Fruit fly (Drosophila melanogaster): Measurements from ENCODE around the gene Dhrs4.

Gene Dhrs4

dm6 chr3L:5182255-5182993, 41.0 kb upstream of the Dhrs4 start (continued):
- TF ChIP-seq az2 (GFP tag; optimal IDR thresholded peaks at IDR 0.05): peak; percentile 15
- no peak for TF ChIP-seq CG7963 (GFP tag; IDR thresholded peaks at IDR 0.05; ENCODE audit: partially characterized antibody)
- no peak for TF ChIP-seq amos (GFP tag; IDR thresholded peaks at IDR 0.05; ENCODE audit: partially characterized antibody)
- TF ChIP-seq CG18599 (GFP tag; optimal IDR thresholded peaks at IDR 0.05): peak; percentile 80
- TF ChIP-seq insv (GFP tag; optimal IDR thresholded peaks at IDR 0.05): no peak
- TF ChIP-seq so (GFP tag; IDR thresholded peaks at IDR 0.05): peak; percentile 41; the same call in 1 of the 3 replicates
- no peak for TF ChIP-seq CG4360 (GFP tag; IDR thresholded peaks at IDR 0.05)
- TF ChIP-seq Atf3 (GFP tag; optimal IDR thresholded peaks at IDR 0.05): peak; percentile 20
- TF ChIP-seq CG7928 (GFP tag; optimal IDR thresholded peaks at IDR 0.05): no peak
- peak; percentile 53; the same call in 1 of the 3 replicates for TF ChIP-seq ci (GFP tag; IDR thresholded peaks at IDR 0.05)
- TF ChIP-seq nau (GFP tag; optimal IDR thresholded peaks at IDR 0.05): peak; percentile 56
- peak; percentile 31 for TF ChIP-seq CG6683 (GFP tag; optimal IDR thresholded peaks at IDR 0.05)
- TF ChIP-seq ash1 (GFP tag; optimal IDR thresholded peaks at IDR 0.05): no peak
- no peak for TF ChIP-seq Spps (tag; optimal IDR thresholded peaks at IDR 0.05)
- TF ChIP-seq dpn (GFP tag; optimal IDR thresholded peaks at IDR 0.05): peak in 1 of 2 experiments; percentile 22
- peak; percentile 36 for TF ChIP-seq Fer3 (tag; optimal IDR thresholded peaks at IDR 0.05)
- no peak for TF ChIP-seq Lim3 (GFP tag; IDR thresholded peaks at IDR 0.05)
- TF ChIP-seq CG13123 (GFP tag; optimal IDR thresholded peaks at IDR 0.05): no peak
- peak; percentile 65 for TF ChIP-seq CG2120 (GFP tag; optimal IDR thresholded peaks at IDR 0.05)
- TF ChIP-seq sisA (GFP tag; IDR thresholded peaks at IDR 0.05): peak; percentile 46
- TF ChIP-seq ems (GFP tag; optimal IDR thresholded peaks at IDR 0.05): no peak
- peak; percentile 33; the same call in 1 of the 2 replicates for TF ChIP-seq CG9932 (GFP tag; IDR thresholded peaks at IDR 0.05)
- no peak for TF ChIP-seq CG4424 (GFP tag; optimal IDR thresholded peaks at IDR 0.05)
- peak; percentile 31; the same call in 1 of the 2 replicates for TF ChIP-seq CG3847 (GFP tag; IDR thresholded peaks at IDR 0.05)
- TF ChIP-seq CG42726 (GFP tag; IDR thresholded peaks at IDR 0.05; ENCODE audit: partially characterized antibody): no peak
- TF ChIP-seq Hey (tag; optimal IDR thresholded peaks at IDR 0.05): no peak
- peak; percentile 8 for TF ChIP-seq sqz (GFP tag; optimal IDR thresholded peaks at IDR 0.05)
- TF ChIP-seq pb (GFP tag; optimal IDR thresholded peaks at IDR 0.05): peak; percentile 24
- peak; percentile 59 for TF ChIP-seq CG7839 (tag; optimal IDR thresholded peaks at IDR 0.05)
- no peak for TF ChIP-seq usp (GFP tag; optimal IDR thresholded peaks at IDR 0.05)
- no peak for TF ChIP-seq pzg (GFP tag; optimal IDR thresholded peaks at IDR 0.05)
- no peak for TF ChIP-seq HmgZ (tag; optimal IDR thresholded peaks at IDR 0.05)
- TF ChIP-seq CG12219 (GFP tag; optimal IDR thresholded peaks at IDR 0.05): peak; percentile 12
- no peak for TF ChIP-seq knrl (GFP tag; IDR thresholded peaks at IDR 0.05; ENCODE audit: partially characterized antibody)
- TF ChIP-seq phol (tag; optimal IDR thresholded peaks at IDR 0.05): peak; percentile 38
- no peak for TF ChIP-seq wek (GFP tag; optimal IDR thresholded peaks at IDR 0.05)
- TF ChIP-seq CG4820 (GFP tag; optimal IDR thresholded peaks at IDR 0.05): peak; percentile 36
- TF ChIP-seq CG16813 (GFP tag; IDR thresholded peaks at IDR 0.05; ENCODE audit: partially characterized antibody): no peak
- TF ChIP-seq CG15073 (GFP tag; optimal IDR thresholded peaks at IDR 0.05): no peak
- no peak for TF ChIP-seq CG5953 (GFP tag; IDR thresholded peaks at IDR 0.05)
- TF ChIP-seq wor (GFP tag; IDR thresholded peaks at IDR 0.05): 0 out of 2 replicates have a peak, but pooled peaks have one; percentile 17
- no peak for TF ChIP-seq ab (GFP tag; optimal IDR thresholded peaks at IDR 0.05)
- TF ChIP-seq odd (GFP tag; optimal IDR thresholded peaks at IDR 0.05): no peak
- no peak for TF ChIP-seq Dll (GFP tag; IDR thresholded peaks at IDR 0.05; ENCODE audit: partially characterized antibody)
- peak; percentile 48; the same call in 2 of the 3 replicates for TF ChIP-seq B-H1 (GFP tag; IDR thresholded peaks at IDR 0.05)
- peak; percentile 51 for TF ChIP-seq CG12659 (GFP tag; optimal IDR thresholded peaks at IDR 0.05)
- TF ChIP-seq CG2712 (tag; optimal IDR thresholded peaks at IDR 0.05): peak; percentile 57
- no peak for TF ChIP-seq CG5245 (GFP tag; optimal IDR thresholded peaks at IDR 0.05)
- TF ChIP-seq CG9215 (GFP tag; IDR thresholded peaks at IDR 0.05): no peak
